Worm (Caenorhabditis elegans) whole organism, early embryonic: ENCODE data around the gene srbc-36.

Experiments
- ama-1 ChIP-seq: fragments of 150-350 bp; optimal IDR thresholded peaks from 2 replicates; lab custom pipeline; 2014
- ceh-13 ChIP-seq: fragments of 200-800 bp; sonication (Bioruptor generic); optimal IDR thresholded peaks from 2 replicates; lab custom pipeline; 2018; ENCODE audit warnings: mild to moderate bottlenecking, missing genetic modification characterization, missing compliant biosample characterization
- flt-1 ChIP-seq: fragments of 200-800 bp; sonication (Bioruptor generic); IDR thresholded peaks from 2 replicates; pipeline ENCODE4 v1.3.6; 2022; ENCODE audit warnings: missing genetic modification characterization, missing compliant biosample characterization
- sea-1 ChIP-seq: fragments of 200-800 bp; sonication (Bioruptor generic); conservative IDR thresholded peaks from 2 replicates; pipeline ENCODE4 v1.3.6; 2022; ENCODE audit warnings: missing genetic modification characterization, missing compliant biosample characterization

ce11 chrV:3452489-3452888 lies 37.8 kb downstream of the srbc-36 start:
- no peak for TF ChIP-seq ama-1 (lab: Kevin White, UChicago)
- no peak for TF ChIP-seq ceh-13 (GFP tag; lab: Kevin White, UChicago)
- TF ChIP-seq flt-1 (GFP tag; lab: Robert Waterston, UW) = no peak
- no peak for TF ChIP-seq sea-1
